Fruit fly (Drosophila melanogaster) whole organism, embryonic: ENCODE data around the gene CG13084.

Experiments
- Ada2b ChIP-seq: fragments of 200-800 bp; sonication (Bioruptor generic); IDR thresholded peaks from 2 replicates; pipeline ENCODE4 v1.3.6; 2022; ENCODE audit warnings: missing biosample characterization, missing genetic modification characterization
- Adf1 ChIP-seq: fragments of 200-800 bp; sonication (Bioruptor generic); IDR thresholded peaks from 2 replicates; pipeline ENCODE4 v1.3.6; 2022; ENCODE audit warnings: missing biosample characterization, missing genetic modification characterization
- CG1024 ChIP-seq: fragments of 200-800 bp; sonication (Bioruptor generic); IDR thresholded peaks from 2 replicates; pipeline ENCODE4 v1.3.6; 2022; ENCODE audit warnings: missing biosample characterization, missing genetic modification characterization
- CG10959 ChIP-seq: fragments of 200-800 bp; sonication (Bioruptor generic); IDR thresholded peaks from 2 replicates; pipeline ENCODE4 v1.3.6; 2022; ENCODE audit warnings: missing biosample characterization, missing genetic modification characterization
- CG12299 ChIP-seq: fragments of 200-800 bp; sonication (Bioruptor generic); optimal IDR thresholded peaks from 2 replicates; lab custom pipeline; 2018; ENCODE audit warnings: missing biosample characterization, mild to moderate bottlenecking, missing genetic modification characterization
- CG12391 ChIP-seq: fragments of 200-800 bp; sonication (Bioruptor generic); optimal IDR thresholded peaks from 3 replicates; lab custom pipeline; 2018; ENCODE audit warnings: missing biosample characterization, mild to moderate bottlenecking, missing genetic modification characterization, moderate library complexity
- CG13287 ChIP-seq: fragments of 200-800 bp; sonication (Bioruptor generic); IDR thresholded peaks from 2 replicates; pipeline ENCODE4 v1.3.6; 2022; ENCODE audit warnings: missing biosample characterization, missing genetic modification characterization; ENCODE audit not compliant: partially characterized antibody
- CG13296 ChIP-seq: fragments of 200-800 bp; sonication (Bioruptor generic); optimal IDR thresholded peaks from 3 replicates; lab custom pipeline; 2018; ENCODE audit warnings: missing biosample characterization, mild to moderate bottlenecking, missing genetic modification characterization
- CG13624 ChIP-seq: fragments of 200-800 bp; sonication (Bioruptor generic); optimal IDR thresholded peaks from 2 replicates; lab custom pipeline; 2016; ENCODE audit warnings: missing biosample characterization, missing genetic modification characterization
- CG15514 ChIP-seq: fragments of 200-800 bp; sonication (Bioruptor generic); optimal IDR thresholded peaks from 3 replicates; lab custom pipeline; 2017; ENCODE audit warnings: missing biosample characterization, missing genetic modification characterization, mild to moderate bottlenecking, moderate library complexity, missing genetic modification reagents
- CG15696 ChIP-seq: fragments of 200-800 bp; sonication (Bioruptor generic); optimal IDR thresholded peaks from 2 replicates; lab custom pipeline; 2019; ENCODE audit warnings: missing biosample characterization, mild to moderate bottlenecking, missing genetic modification characterization, moderate library complexity
- CG17612 ChIP-seq: fragments of 200-800 bp; sonication (Bioruptor generic); IDR thresholded peaks from 2 replicates; pipeline ENCODE4 v1.3.6; 2022; ENCODE audit warnings: missing biosample characterization, missing genetic modification characterization
- CG2199 ChIP-seq: fragments of 200-800 bp; sonication (Bioruptor generic); IDR thresholded peaks from 3 replicates; pipeline ENCODE4 v1.3.6; 2022; ENCODE audit warnings: missing biosample characterization, missing genetic modification characterization
- CG4617 ChIP-seq: fragments of 200-800 bp; sonication (Bioruptor generic); optimal IDR thresholded peaks from 3 replicates; lab custom pipeline; 2016; ENCODE audit warnings: missing biosample characterization, missing genetic modification characterization, borderline replicate concordance
- CG7271 ChIP-seq: fragments of 200-800 bp; sonication (Bioruptor generic); optimal IDR thresholded peaks from 2 replicates; lab custom pipeline; 2018; ENCODE audit warnings: missing biosample characterization, mild to moderate bottlenecking, missing genetic modification characterization, moderate library complexity
- CG8388 ChIP-seq: fragments of 200-800 bp; sonication (Bioruptor generic); optimal IDR thresholded peaks from 2 replicates; lab custom pipeline; 2019; ENCODE audit warnings: missing biosample characterization, mild to moderate bottlenecking, missing genetic modification characterization, moderate library complexity
- CG8944 ChIP-seq: fragments of 200-800 bp; sonication (Bioruptor generic); optimal IDR thresholded peaks from 3 replicates; lab custom pipeline; 2016; ENCODE audit warnings: missing biosample characterization, missing genetic modification characterization
- CG9797 ChIP-seq: fragments of 200-800 bp; sonication (Bioruptor generic); optimal IDR thresholded peaks from 3 replicates; lab custom pipeline; 2018; ENCODE audit warnings: missing biosample characterization, mild to moderate bottlenecking, missing genetic modification characterization
- CkIIα-i1 ChIP-seq: fragments of 200-800 bp; sonication (Bioruptor generic); IDR thresholded peaks from 2 replicates; pipeline ENCODE4 v1.3.6; 2022; ENCODE audit warnings: missing biosample characterization, missing genetic modification characterization
- Fer1 ChIP-seq: fragments of 200-800 bp; sonication (Bioruptor generic); optimal IDR thresholded peaks from 2 replicates; lab custom pipeline; 2017; ENCODE audit warnings: missing biosample characterization, mild to moderate bottlenecking, missing genetic modification characterization
- Fer2 ChIP-seq: fragments of 200-800 bp; sonication (Bioruptor generic); optimal IDR thresholded peaks from 2 replicates; lab custom pipeline; 2018; ENCODE audit warnings: missing biosample characterization, mild to moderate bottlenecking, missing genetic modification characterization, moderate library complexity
- Hr3 ChIP-seq: fragments of 200-800 bp; sonication (Bioruptor generic); optimal IDR thresholded peaks from 3 replicates; lab custom pipeline; 2016; ENCODE audit warnings: missing biosample characterization, missing genetic modification characterization
- Mes4 ChIP-seq: fragments of 200-800 bp; sonication (Bioruptor generic); optimal IDR thresholded peaks from 2 replicates; lab custom pipeline; 2016; ENCODE audit warnings: missing biosample characterization, missing genetic modification characterization
- NK7.1 ChIP-seq: fragments of 200-800 bp; sonication (Bioruptor generic); optimal IDR thresholded peaks from 3 replicates; lab custom pipeline; 2016; ENCODE audit warnings: missing biosample characterization, missing genetic modification characterization
- Nf-YA ChIP-seq: fragments of 200-800 bp; sonication (Bioruptor generic); IDR thresholded peaks from 2 replicates; pipeline ENCODE4 v1.3.6; 2022; ENCODE audit warnings: missing biosample characterization, missing genetic modification characterization
- Oaz ChIP-seq: fragments of 200-800 bp; sonication (Bioruptor generic); IDR thresholded peaks from 2 replicates; pipeline ENCODE4 v1.3.6; 2022; ENCODE audit warnings: missing biosample characterization, missing genetic modification characterization
- Opbp ChIP-seq: fragments of 200-800 bp; sonication (Bioruptor generic); IDR thresholded peaks from 3 replicates; pipeline ENCODE4 v1.3.6; 2022; ENCODE audit warnings: missing biosample characterization, missing genetic modification characterization; ENCODE audit not compliant: partially characterized antibody
- Side ChIP-seq: fragments of 200-800 bp; sonication (Bioruptor generic); optimal IDR thresholded peaks from 2 replicates; lab custom pipeline; 2016; ENCODE audit warnings: missing biosample characterization, missing genetic modification characterization
- Stat92E ChIP-seq, 3 experiments: fragments of >200 bp in 2 of 3; fragments of 200-800 bp in 1 of 3; sonication (Bioruptor generic) in 1 of 3; optimal IDR thresholded peaks; 2 replicates each; lab custom pipeline; 2017 to 2019; ENCODE audit warnings: missing biosample characterization in 3 of 3, missing genetic modification characterization in 3 of 3, mild to moderate bottlenecking in 1 of 3, moderate library complexity in 1 of 3
- Xbp1 ChIP-seq: fragments of 200-800 bp; sonication (Bioruptor generic); optimal IDR thresholded peaks from 3 replicates; lab custom pipeline; 2016; ENCODE audit warnings: missing biosample characterization, mild to moderate bottlenecking, missing genetic modification characterization
- Xrp1 ChIP-seq: fragments of 200-800 bp; sonication (Bioruptor generic); IDR thresholded peaks from 2 replicates; pipeline ENCODE4 v1.3.6; 2022; ENCODE audit warnings: missing biosample characterization, missing genetic modification characterization
- aop ChIP-seq: fragments of 200-800 bp; sonication (Bioruptor generic); IDR thresholded peaks from 2 replicates; pipeline ENCODE4 v1.3.6; 2022; ENCODE audit warnings: missing biosample characterization, missing genetic modification characterization
- ap ChIP-seq: fragments of 200-800 bp; sonication (Bioruptor generic); IDR thresholded peaks from 2 replicates; pipeline ENCODE4 v1.3.6; 2022; ENCODE audit warnings: missing biosample characterization, missing genetic modification characterization
- ase ChIP-seq: fragments of 200-800 bp; sonication (Bioruptor generic); IDR thresholded peaks from 3 replicates; pipeline ENCODE4 v1.3.6; 2022; ENCODE audit warnings: missing biosample characterization, missing genetic modification characterization
- ash1 ChIP-seq: fragments of 200-800 bp; sonication (Bioruptor generic); optimal IDR thresholded peaks from 2 replicates; lab custom pipeline; 2018; ENCODE audit warnings: missing biosample characterization, mild to moderate bottlenecking, missing genetic modification characterization
- ci ChIP-seq: fragments of 200-800 bp; sonication (Bioruptor generic); IDR thresholded peaks from 3 replicates; pipeline ENCODE4 v1.3.6; 2022; ENCODE audit warnings: missing biosample characterization, missing genetic modification characterization
- crp ChIP-seq, 2 experiments: fragments of 200-800 bp; sonication (Bioruptor generic); optimal IDR thresholded peaks; 2 replicates in 1 of 2; 3 replicates in 1 of 2; lab custom pipeline; 2017; ENCODE audit warnings: missing biosample characterization in 2 of 2, missing genetic modification characterization in 2 of 2, mild to moderate bottlenecking in 1 of 2, moderate library complexity in 1 of 2
- ewg ChIP-seq: fragments of 200-800 bp; sonication (Bioruptor generic); optimal IDR thresholded peaks from 3 replicates; lab custom pipeline; 2017; ENCODE audit warnings: mild to moderate bottlenecking, missing biosample characterization, missing genetic modification reagents, missing genetic modification characterization
- ftz-f1 ChIP-seq: fragments of 200-800 bp; sonication (Bioruptor generic); optimal IDR thresholded peaks from 2 replicates; lab custom pipeline; 2016; ENCODE audit warnings: missing biosample characterization, missing genetic modification characterization
- grn ChIP-seq: fragments of 200-800 bp; sonication (Bioruptor generic); optimal IDR thresholded peaks from 3 replicates; lab custom pipeline; 2017; ENCODE audit warnings: missing biosample characterization, missing genetic modification characterization
- gro ChIP-seq: fragments of 200-800 bp; sonication (Bioruptor generic); optimal IDR thresholded peaks from 2 replicates; lab custom pipeline; 2016; ENCODE audit warnings: missing biosample characterization, missing genetic modification characterization
- gsb ChIP-seq: fragments of 200-800 bp; sonication (Bioruptor generic); IDR thresholded peaks from 2 replicates; pipeline ENCODE4 v1.3.6; 2022; ENCODE audit warnings: missing biosample characterization, missing genetic modification characterization
- kay ChIP-seq: fragments of 200-800 bp; sonication (Bioruptor generic); optimal IDR thresholded peaks from 2 replicates; lab custom pipeline; 2016; ENCODE audit warnings: missing biosample characterization, missing genetic modification characterization
- lab ChIP-seq: fragments of 200-800 bp; sonication (Bioruptor generic); optimal IDR thresholded peaks from 3 replicates; lab custom pipeline; 2017; ENCODE audit warnings: missing biosample characterization, missing genetic modification characterization, mild to moderate bottlenecking, moderate library complexity, missing genetic modification reagents
- nerfin-2 ChIP-seq: fragments of 200-800 bp; sonication (Bioruptor generic); IDR thresholded peaks from 2 replicates; pipeline ENCODE4 v1.3.6; 2022; ENCODE audit warnings: missing biosample characterization, missing genetic modification characterization; ENCODE audit not compliant: partially characterized antibody
- pita ChIP-seq: fragments of 200-800 bp; sonication (Bioruptor generic); optimal IDR thresholded peaks from 2 replicates; lab custom pipeline; 2017; ENCODE audit warnings: missing biosample characterization, mild to moderate bottlenecking, missing genetic modification characterization
- ro ChIP-seq: fragments of 200-800 bp; sonication (Bioruptor generic); IDR thresholded peaks from 2 replicates; pipeline ENCODE4 v1.3.6; 2022; ENCODE audit warnings: missing biosample characterization, missing genetic modification characterization
- wek ChIP-seq: fragments of 200-800 bp; sonication (Bioruptor generic); optimal IDR thresholded peaks from 3 replicates; lab custom pipeline; 2018; ENCODE audit warnings: missing biosample characterization, mild to moderate bottlenecking, missing genetic modification characterization, moderate library complexity
- zen2 ChIP-seq: fragments of 200-800 bp; sonication (Bioruptor generic); IDR thresholded peaks from 3 replicates; pipeline ENCODE4 v1.3.6; 2022; ENCODE audit warnings: missing biosample characterization, missing genetic modification characterization; ENCODE audit not compliant: partially characterized antibody

CG13084 gene

dm6 chr2L:19492934-19493686 is 8.4 kb downstream of the CG13084 start, which contains the start of the genes swm and Ctu2 (continued):
- TF ChIP-seq Fer1 (peak; percentile 74), CG1024 (GFP tag; lab: Robert Waterston, UW) (no peak), ash1 (no peak), nerfin-2 (GFP tag; lab: Robert Waterston, UW) (0 out of 2 replicates have a peak, but pooled peaks have one; percentile 50), lab (no peak), ro (GFP tag; lab: Robert Waterston, UW) (no peak), Fer2 (tag; lab: Kevin White, UChicago) (peak; percentile 69), CG7271 (no peak), ap (no peak), ase (GFP tag; lab: Robert Waterston, UW) (no peak), CG10959 (GFP tag; lab: Robert Waterston, UW) (no peak), Opbp (peak; percentile 34; the same call in 2 of the 3 replicates), ci (GFP tag; lab: Robert Waterston, UW) (0 out of 3 replicates have a peak, but pooled peaks have one; percentile 10), Xbp1 (GFP tag; lab: Kevin White, UChicago) (peak; percentile 68), CG2199 (GFP tag; lab: Robert Waterston, UW) (no peak), Adf1 (no peak), CG15514 (GFP tag; lab: Kevin White, UChicago) (peak; percentile 44), Nf-YA (no peak), Oaz (GFP tag; lab: Robert Waterston, UW) (peak; percentile 52; the same call in 1 of the 2 replicates), Side (no peak), Hr3 (GFP tag; lab: Kevin White, UChicago) (peak; percentile 68), Xrp1 (GFP tag; lab: Robert Waterston, UW) (peak; percentile 72), wek (GFP tag; lab: Kevin White, UChicago) (no peak), CG12299 (peak; percentile 60), CG17612 (GFP tag; lab: Robert Waterston, UW) (no peak), CG13296 (GFP tag; lab: Kevin White, UChicago) (peak; percentile 68), CkIIα-i1 (GFP tag; lab: Robert Waterston, UW) (no peak), Ada2b (GFP tag; lab: Robert Waterston, UW) (peak; percentile 54; the same call in 1 of the 2 replicates), gro (GFP tag; lab: Kevin White, UChicago) (no peak), CG9797 (GFP tag; lab: Kevin White, UChicago) (peak; percentile 16), CG13287 (GFP tag; lab: Robert Waterston, UW) (peak; percentile 71), CG8388 (peak; percentile 69), Stat92E (GFP tag; optimal IDR thresholded peaks at IDR 0.05; lab: Kevin White, UChicago) (no peak), CG4617 (GFP tag; lab: Kevin White, UChicago) (peak; percentile 45), ftz-f1 (GFP tag; lab: Kevin White, UChicago) (peak; percentile 92), Mes4 (GFP tag; lab: Kevin White, UChicago) (no peak), CG8944 (GFP tag; lab: Kevin White, UChicago) (no peak), grn (GFP tag; lab: Kevin White, UChicago) (no peak), zen2 (GFP tag; lab: Robert Waterston, UW) (peak; percentile 59; the same call in 2 of the 3 replicates), CG13624 (GFP tag; lab: Kevin White, UChicago) (peak; percentile 17), kay (GFP tag; lab: Kevin White, UChicago) (no peak), gsb (GFP tag; lab: Robert Waterston, UW) (no peak), aop (no peak), pita (no peak), CG12391 (tag; lab: Kevin White, UChicago) (peak; percentile 83), CG15696 (tag; lab: Kevin White, UChicago) (peak; percentile 80), NK7.1 (GFP tag; lab: Kevin White, UChicago) (no peak), ewg (GFP tag; lab: Kevin White, UChicago) (no peak), crp (GFP tag; optimal IDR thresholded peaks at IDR 0.05; lab: Kevin White, UChicago) (peak in 1 of 2 experiments; percentile 47)
